Worm (Caenorhabditis elegans): Measurements from ENCODE around the gene pmk-2.

ce11 chrIV:8168660-8169059 lies 25.4 kb downstream of the pmk-2 start, which contains the start of gene clec-52:
- no peak for TF ChIP-seq pqm-1 (tag; optimal IDR thresholded peaks at IDR 0.05)
- no peak for TF ChIP-seq ceh-8 (GFP tag; optimal IDR thresholded peaks at IDR 0.05)
- no peak for TF ChIP-seq sox-4 (tag; optimal IDR thresholded peaks at IDR 0.05)
- no peak for TF ChIP-seq ces-1 (GFP tag; optimal IDR thresholded peaks at IDR 0.05)
- no peak for TF ChIP-seq lin-39 (tag; optimal IDR thresholded peaks at IDR 0.05)
- no peak for TF ChIP-seq lsy-2 (tag; optimal IDR thresholded peaks at IDR 0.05)
- no peak for TF ChIP-seq lin-15B (tag; optimal IDR thresholded peaks at IDR 0.05)

All from whole organism, L1 larva.